Fruit fly (Drosophila melanogaster) whole organism, embryonic: Measurements from ENCODE around the gene kek6.

Experiments
- Ada2b ChIP-seq: fragments of 200-800 bp; sonication (Bioruptor generic); IDR thresholded peaks from 2 replicates; pipeline ENCODE4 v1.3.6; 2022; ENCODE audit warnings: missing biosample characterization, missing genetic modification characterization
- Atf3 ChIP-seq: fragments of 200-800 bp; sonication (Bioruptor generic); optimal IDR thresholded peaks from 3 replicates; lab custom pipeline; 2016; ENCODE audit warnings: missing biosample characterization, missing genetic modification characterization
- CG10147 ChIP-seq: fragments of 200-800 bp; sonication (Bioruptor generic); optimal IDR thresholded peaks from 2 replicates; lab custom pipeline; 2019; ENCODE audit warnings: missing biosample characterization, mild to moderate bottlenecking, missing genetic modification characterization, moderate library complexity
- CG11085 ChIP-seq: fragments of 200-800 bp; sonication (Bioruptor generic); IDR thresholded peaks from 2 replicates; pipeline ENCODE4 v1.3.6; 2022; ENCODE audit warnings: missing biosample characterization, missing genetic modification characterization
- CG11695 ChIP-seq: fragments of 200-800 bp; sonication (Bioruptor generic); IDR thresholded peaks from 3 replicates; pipeline ENCODE4 v1.3.6; 2022; ENCODE audit warnings: missing biosample characterization, missing genetic modification characterization
- CG11696 ChIP-seq: fragments of 200-800 bp; sonication (Bioruptor generic); IDR thresholded peaks from 2 replicates; pipeline ENCODE4 v1.3.6; 2022; ENCODE audit warnings: missing biosample characterization, missing genetic modification characterization
- CG12071 ChIP-seq: fragments of 200-800 bp; sonication (Bioruptor generic); optimal IDR thresholded peaks from 3 replicates; lab custom pipeline; 2018; ENCODE audit warnings: missing biosample characterization, mild to moderate bottlenecking, missing genetic modification characterization
- CG13624 ChIP-seq: fragments of 200-800 bp; sonication (Bioruptor generic); optimal IDR thresholded peaks from 2 replicates; lab custom pipeline; 2016; ENCODE audit warnings: missing biosample characterization, missing genetic modification characterization
- CG14014 ChIP-seq: fragments of 200-800 bp; sonication (Bioruptor generic); IDR thresholded peaks from 2 replicates; pipeline ENCODE4 v1.3.6; 2022; ENCODE audit warnings: missing biosample characterization, missing genetic modification characterization
- CG17359 ChIP-seq: fragments of 200-800 bp; sonication (Bioruptor generic); optimal IDR thresholded peaks from 3 replicates; lab custom pipeline; 2018; ENCODE audit warnings: missing biosample characterization, mild to moderate bottlenecking, missing genetic modification characterization, moderate library complexity
- CG2120 ChIP-seq: fragments of 200-800 bp; sonication (Bioruptor generic); optimal IDR thresholded peaks from 3 replicates; lab custom pipeline; 2016; ENCODE audit warnings: missing biosample characterization, missing genetic modification characterization
- CG2678 ChIP-seq: fragments of 200-800 bp; sonication (Bioruptor generic); optimal IDR thresholded peaks from 3 replicates; lab custom pipeline; 2019; ENCODE audit warnings: missing biosample characterization, mild to moderate bottlenecking, missing genetic modification characterization, moderate library complexity
- CG31441 ChIP-seq: fragments of 200-800 bp; sonication (Bioruptor generic); IDR thresholded peaks from 2 replicates; pipeline ENCODE4 v1.3.6; 2022; ENCODE audit warnings: missing biosample characterization, missing genetic modification characterization
- CG4854 ChIP-seq: fragments of 200-800 bp; sonication (Bioruptor generic); optimal IDR thresholded peaks from 2 replicates; lab custom pipeline; 2016; ENCODE audit warnings: missing biosample characterization, missing genetic modification characterization, inconsistent platforms
- CG5245 ChIP-seq: fragments of 200-800 bp; sonication (Bioruptor generic); optimal IDR thresholded peaks from 3 replicates; lab custom pipeline; 2016; ENCODE audit warnings: missing biosample characterization, missing genetic modification characterization
- CG6175 ChIP-seq: fragments of 200-800 bp; sonication (Bioruptor generic); IDR thresholded peaks from 3 replicates; pipeline ENCODE4 v1.3.6; 2022; ENCODE audit warnings: missing biosample characterization, missing genetic modification characterization
- CG6654 ChIP-seq: fragments of 200-800 bp; sonication (Bioruptor generic); optimal IDR thresholded peaks from 2 replicates; lab custom pipeline; 2017; ENCODE audit warnings: missing biosample characterization, mild to moderate bottlenecking, missing genetic modification characterization
- CG7556 ChIP-seq: fragments of 200-800 bp; sonication (Bioruptor generic); optimal IDR thresholded peaks from 2 replicates; lab custom pipeline; 2017; ENCODE audit warnings: missing biosample characterization, mild to moderate bottlenecking, missing genetic modification characterization
- CG8478 ChIP-seq: fragments of >200 bp; optimal IDR thresholded peaks from 2 replicates; lab custom pipeline; 2018
- CG9727 ChIP-seq: fragments of 200-800 bp; sonication (Bioruptor generic); optimal IDR thresholded peaks from 3 replicates; lab custom pipeline; 2017; ENCODE audit warnings: missing biosample characterization, mild to moderate bottlenecking, missing genetic modification characterization
- Chrac-16 ChIP-seq: fragments of 200-800 bp; sonication (Bioruptor generic); optimal IDR thresholded peaks from 3 replicates; lab custom pipeline; 2016; ENCODE audit warnings: missing biosample characterization, missing genetic modification characterization
- CoRest ChIP-seq: fragments of 200-800 bp; sonication (Bioruptor generic); optimal IDR thresholded peaks from 3 replicates; lab custom pipeline; 2018; ENCODE audit warnings: missing biosample characterization, mild to moderate bottlenecking, missing genetic modification characterization, moderate library complexity
- D19B ChIP-seq: fragments of 200-800 bp; sonication (Bioruptor generic); optimal IDR thresholded peaks from 2 replicates; lab custom pipeline; 2017; ENCODE audit warnings: missing biosample characterization, mild to moderate bottlenecking, missing genetic modification characterization
- Dp ChIP-seq: fragments of 200-800 bp; sonication (Bioruptor generic); optimal IDR thresholded peaks from 2 replicates; lab custom pipeline; 2018; ENCODE audit warnings: missing biosample characterization, mild to moderate bottlenecking, missing genetic modification characterization, moderate library complexity
- HLH4C ChIP-seq: fragments of 200-800 bp; sonication (Bioruptor generic); IDR thresholded peaks from 3 replicates; pipeline ENCODE4 v1.3.6; 2022; ENCODE audit warnings: missing biosample characterization, missing genetic modification characterization; ENCODE audit not compliant: partially characterized antibody
- Mes4 ChIP-seq: fragments of 200-800 bp; sonication (Bioruptor generic); optimal IDR thresholded peaks from 2 replicates; lab custom pipeline; 2016; ENCODE audit warnings: missing biosample characterization, missing genetic modification characterization
- PHDP ChIP-seq: fragments of 200-800 bp; sonication (Bioruptor generic); optimal IDR thresholded peaks from 3 replicates; lab custom pipeline; 2018; ENCODE audit warnings: missing biosample characterization, mild to moderate bottlenecking, missing genetic modification characterization, moderate library complexity
- Rfx ChIP-seq: fragments of 200-800 bp; sonication (Bioruptor generic); IDR thresholded peaks from 2 replicates; pipeline ENCODE4 v1.3.6; 2022; ENCODE audit warnings: missing biosample characterization, missing genetic modification characterization
- Usf ChIP-seq: fragments of 200-800 bp; sonication (Bioruptor generic); optimal IDR thresholded peaks from 2 replicates; lab custom pipeline; 2017; ENCODE audit warnings: missing genotype, missing biosample characterization, missing genetic modification characterization
- cad ChIP-seq: fragments of >200 bp; optimal IDR thresholded peaks from 2 replicates; lab custom pipeline; 2017; ENCODE audit warnings: missing biosample characterization, missing genetic modification characterization
- cg ChIP-seq: fragments of 200-800 bp; sonication (Bioruptor generic); optimal IDR thresholded peaks from 3 replicates; lab custom pipeline; 2019; ENCODE audit warnings: missing biosample characterization, mild to moderate bottlenecking, missing genetic modification characterization, moderate library complexity
- chinmo ChIP-seq: fragments of 200-800 bp; sonication (Bioruptor generic); IDR thresholded peaks from 4 replicates; pipeline ENCODE4 v1.3.6; 2022; ENCODE audit warnings: missing biosample characterization, missing genetic modification characterization; ENCODE audit not compliant: partially characterized antibody
- danr ChIP-seq: fragments of 200-800 bp; sonication (Bioruptor generic); IDR thresholded peaks from 2 replicates; pipeline ENCODE4 v1.3.6; 2022; ENCODE audit warnings: missing biosample characterization, missing genetic modification characterization
- dpn ChIP-seq, 2 experiments: fragments of 200-800 bp; sonication (Bioruptor generic); optimal IDR thresholded peaks; 3 replicates each; lab custom pipeline; 2016; ENCODE audit warnings: missing biosample characterization in 2 of 2, missing genetic modification characterization in 2 of 2
- emc ChIP-seq: fragments of 200-800 bp; sonication (Bioruptor generic); optimal IDR thresholded peaks from 2 replicates; lab custom pipeline; 2016; ENCODE audit warnings: missing biosample characterization, missing genetic modification characterization
- ewg ChIP-seq: fragments of 200-800 bp; sonication (Bioruptor generic); optimal IDR thresholded peaks from 3 replicates; lab custom pipeline; 2017; ENCODE audit warnings: mild to moderate bottlenecking, missing biosample characterization, missing genetic modification reagents, missing genetic modification characterization
- fu2 ChIP-seq: fragments of 200-800 bp; sonication (Bioruptor generic); optimal IDR thresholded peaks from 2 replicates; lab custom pipeline; 2016; ENCODE audit warnings: missing biosample characterization, missing genetic modification characterization
- gsb ChIP-seq: fragments of 200-800 bp; sonication (Bioruptor generic); IDR thresholded peaks from 2 replicates; pipeline ENCODE4 v1.3.6; 2022; ENCODE audit warnings: missing biosample characterization, missing genetic modification characterization
- ham ChIP-seq: fragments of 200-800 bp; sonication (Bioruptor generic); IDR thresholded peaks from 2 replicates; pipeline ENCODE4 v1.3.6; 2022; ENCODE audit warnings: missing biosample characterization, missing genetic modification characterization
- lov ChIP-seq, 2 experiments: fragments of 200-800 bp in 1 of 2; fragments of >200 bp in 1 of 2; sonication (Bioruptor generic) in 1 of 2; IDR thresholded peaks in 1 of 2; optimal IDR thresholded peaks in 1 of 2; 2 replicates in 1 of 2; 3 replicates in 1 of 2; pipeline versions ENCODE4 v1.3.6 to Lab custom; 2017 to 2022; ENCODE audit warnings: missing biosample characterization in 1 of 2, missing genetic modification characterization in 1 of 2
- luna ChIP-seq: fragments of 200-800 bp; sonication (Bioruptor generic); optimal IDR thresholded peaks from 2 replicates; lab custom pipeline; 2016; ENCODE audit warnings: missing biosample characterization, missing genetic modification characterization
- nau ChIP-seq: fragments of 200-800 bp; sonication (Bioruptor generic); optimal IDR thresholded peaks from 3 replicates; lab custom pipeline; 2017; ENCODE audit warnings: missing biosample characterization, mild to moderate bottlenecking, missing genetic modification characterization, missing genetic modification reagents
- nerfin-2 ChIP-seq: fragments of 200-800 bp; sonication (Bioruptor generic); IDR thresholded peaks from 2 replicates; pipeline ENCODE4 v1.3.6; 2022; ENCODE audit warnings: missing biosample characterization, missing genetic modification characterization; ENCODE audit not compliant: partially characterized antibody
- prd ChIP-seq, 3 experiments: fragments of >200 bp in 2 of 3; fragments of 200-800 bp in 1 of 3; sonication (Bioruptor generic) in 1 of 3; optimal IDR thresholded peaks in 2 of 3; IDR thresholded peaks in 1 of 3; 2 replicates in 2 of 3; 3 replicates in 1 of 3; pipeline versions ENCODE4 v1.3.6 to Lab custom; 2017 to 2022; ENCODE audit warnings: missing biosample characterization in 1 of 3, missing genetic modification characterization in 1 of 3
- pros ChIP-seq: fragments of 200-800 bp; sonication (Bioruptor generic); optimal IDR thresholded peaks from 3 replicates; lab custom pipeline; 2019; ENCODE audit warnings: missing biosample characterization, mild to moderate bottlenecking, missing genetic modification characterization, moderate library complexity
- ro ChIP-seq: fragments of 200-800 bp; sonication (Bioruptor generic); IDR thresholded peaks from 2 replicates; pipeline ENCODE4 v1.3.6; 2022; ENCODE audit warnings: missing biosample characterization, missing genetic modification characterization
- sisA ChIP-seq: fragments of 200-800 bp; sonication (Bioruptor generic); IDR thresholded peaks from 2 replicates; pipeline ENCODE4 v1.3.6; 2022; ENCODE audit warnings: missing biosample characterization, missing genetic modification characterization
- sr ChIP-seq: fragments of 200-800 bp; sonication (Bioruptor generic); IDR thresholded peaks from 3 replicates; pipeline ENCODE4 v1.3.6; 2022; ENCODE audit warnings: missing biosample characterization, missing genetic modification characterization
- vvl ChIP-seq: fragments of 200-800 bp; sonication (Bioruptor generic); IDR thresholded peaks from 2 replicates; pipeline ENCODE4 v1.3.6; 2022; ENCODE audit warnings: missing biosample characterization, missing genetic modification characterization
- zf30C ChIP-seq: fragments of 200-800 bp; sonication (Bioruptor generic); optimal IDR thresholded peaks from 3 replicates; lab custom pipeline; 2018; ENCODE audit warnings: missing biosample characterization, mild to moderate bottlenecking, missing genetic modification characterization
- zfh1 ChIP-seq: fragments of 200-800 bp; sonication (Bioruptor generic); IDR thresholded peaks from 3 replicates; pipeline ENCODE4 v1.3.6; 2022; ENCODE audit warnings: missing biosample characterization, missing genetic modification characterization

Gene kek6

dm6 chr3R:31709142-31709541 lies 87.2 kb downstream of the kek6 start (continued):
- TF ChIP-seq CG2678 (peak; percentile 37), cg (no peak), CoRest (no peak), luna (GFP tag; lab: Kevin White, UChicago) (no peak), CG6654 (GFP tag; lab: Kevin White, UChicago) (no peak), gsb (GFP tag; lab: Robert Waterston, UW) (no peak), CG12071 (GFP tag; lab: Kevin White, UChicago) (no peak), D19B (GFP tag; lab: Kevin White, UChicago) (no peak), Dp (GFP tag; lab: Kevin White, UChicago) (no peak), CG13624 (GFP tag; lab: Kevin White, UChicago) (no peak), prd (optimal IDR thresholded peaks at IDR 0.05; lab: Kevin White, UChicago) (no peak), prd (GFP tag; IDR thresholded peaks at IDR 0.05; lab: Robert Waterston, UW) (peak; percentile 51; the same call in 2 of the 3 replicates), Chrac-16 (GFP tag; lab: Kevin White, UChicago) (no peak), CG9727 (no peak), CG11695 (no peak), CG4854 (no peak), CG5245 (no peak), CG2120 (GFP tag; lab: Kevin White, UChicago) (no peak), CG7556 (GFP tag; lab: Kevin White, UChicago) (no peak), fu2 (no peak), ewg (GFP tag; lab: Kevin White, UChicago) (no peak), zfh1 (GFP tag; lab: Robert Waterston, UW) (0 out of 3 replicates have a peak, but pooled peaks have one; percentile 17), sr (peak; percentile 69; the same call in 2 of the 3 replicates), Ada2b (GFP tag; lab: Robert Waterston, UW) (peak; percentile 59), lov (optimal IDR thresholded peaks at IDR 0.05; lab: Kevin White, UChicago) (no peak), lov (GFP tag; IDR thresholded peaks at IDR 0.05; lab: Robert Waterston, UW) (no peak), CG8478 (lab: Kevin White, UChicago) (no peak), HLH4C (no peak), nerfin-2 (GFP tag; lab: Robert Waterston, UW) (no peak), vvl (peak; percentile 59), CG11696 (GFP tag; lab: Robert Waterston, UW) (peak; percentile 29; the same call in 1 of the 2 replicates), emc (GFP tag; lab: Kevin White, UChicago) (no peak), CG14014 (GFP tag; lab: Robert Waterston, UW) (no peak), CG6175 (GFP tag; lab: Robert Waterston, UW) (peak; percentile 9; the same call in 1 of the 3 replicates), zf30C (no peak), CG17359 (tag; lab: Kevin White, UChicago) (peak; percentile 58), ro (no peak), Usf (no peak), Mes4 (GFP tag; lab: Kevin White, UChicago) (peak; percentile 12), sisA (GFP tag; lab: Robert Waterston, UW) (peak; percentile 51; the same call in 1 of the 2 replicates), CG10147 (GFP tag; lab: Kevin White, UChicago) (no peak), Atf3 (GFP tag; lab: Kevin White, UChicago) (no peak), Rfx (GFP tag; lab: Robert Waterston, UW) (peak; percentile 53; the same call in 1 of the 2 replicates), danr (GFP tag; lab: Robert Waterston, UW) (no peak), nau (no peak), pros (GFP tag; lab: Kevin White, UChicago) (no peak), dpn (GFP tag; optimal IDR thresholded peaks at IDR 0.05; lab: Kevin White, UChicago) (peak in 1 of 2 experiments; percentile 27), CG11085 (GFP tag; lab: Robert Waterston, UW) (no peak), PHDP (tag; lab: Kevin White, UChicago) (no peak), CG31441 (GFP tag; lab: Robert Waterston, UW) (no peak), cad (GFP tag; lab: Kevin White, UChicago) (no peak), chinmo (0 out of 4 replicates have a peak, but pooled peaks have one; percentile 59), ham (GFP tag; lab: Robert Waterston, UW) (no peak)
